Fruit fly (Drosophila melanogaster) whole organism, prepupa: Measurements from ENCODE around the gene Kmn2.

Experiments
- Blimp-1 ChIP-seq: fragments of 200-800 bp; sonication (Bioruptor generic); optimal IDR thresholded peaks from 3 replicates; lab custom pipeline; 2017; ENCODE audit warnings: missing biosample characterization, missing genetic modification characterization, mild to moderate bottlenecking, moderate library complexity, missing genetic modification reagents
- CG10669 ChIP-seq: fragments of 200-800 bp; sonication (Bioruptor generic); optimal IDR thresholded peaks from 3 replicates; lab custom pipeline; 2018; ENCODE audit warnings: missing biosample characterization, mild to moderate bottlenecking, missing genetic modification characterization, moderate library complexity
- CG11762 ChIP-seq: fragments of 200-800 bp; sonication (Bioruptor generic); optimal IDR thresholded peaks from 3 replicates; lab custom pipeline; 2016; ENCODE audit warnings: missing biosample characterization, missing genetic modification characterization; ENCODE audit not compliant: insufficient read depth
- CG15336 ChIP-seq: fragments of 200-800 bp; sonication (Bioruptor generic); IDR thresholded peaks from 2 replicates; pipeline ENCODE4 v1.3.6; 2022; ENCODE audit warnings: missing biosample characterization, missing genetic modification characterization
- CG1621 ChIP-seq: fragments of 200-800 bp; sonication (Bioruptor generic); optimal IDR thresholded peaks from 3 replicates; lab custom pipeline; 2018; ENCODE audit warnings: missing biosample characterization, mild to moderate bottlenecking, missing genetic modification characterization
- CG31627 ChIP-seq: fragments of 200-800 bp; sonication (Bioruptor generic); optimal IDR thresholded peaks from 3 replicates; lab custom pipeline; 2016; ENCODE audit warnings: missing biosample characterization, missing genetic modification characterization
- CG3919 ChIP-seq: fragments of 200-800 bp; sonication (Bioruptor generic); optimal IDR thresholded peaks from 3 replicates; lab custom pipeline; 2016; ENCODE audit warnings: missing biosample characterization, missing genetic modification characterization
- CG4318 ChIP-seq: fragments of 200-800 bp; sonication (Bioruptor generic); optimal IDR thresholded peaks from 3 replicates; lab custom pipeline; 2017; ENCODE audit warnings: missing biosample characterization, mild to moderate bottlenecking, missing genetic modification characterization
- CG6163 ChIP-seq: fragments of 200-800 bp; sonication (Bioruptor generic); IDR thresholded peaks from 3 replicates; pipeline ENCODE4 v1.3.6; 2022; ENCODE audit warnings: missing biosample characterization, missing genetic modification characterization
- CG6276 ChIP-seq: fragments of 200-800 bp; sonication (Bioruptor generic); optimal IDR thresholded peaks from 2 replicates; lab custom pipeline; 2017; ENCODE audit warnings: missing biosample characterization, mild to moderate bottlenecking, missing genetic modification characterization
- CG6808 ChIP-seq: fragments of 200-800 bp; sonication (Bioruptor generic); optimal IDR thresholded peaks from 3 replicates; lab custom pipeline; 2017; ENCODE audit warnings: missing biosample characterization, missing genetic modification characterization, mild to moderate bottlenecking, moderate library complexity, missing genetic modification reagents
- CG6854 ChIP-seq: fragments of 200-800 bp; sonication (Bioruptor generic); optimal IDR thresholded peaks from 2 replicates; lab custom pipeline; 2017; ENCODE audit warnings: missing biosample characterization, mild to moderate bottlenecking, missing genetic modification characterization
- Eip75B ChIP-seq: fragments of 200-800 bp; sonication (Bioruptor generic); optimal IDR thresholded peaks from 3 replicates; lab custom pipeline; 2016; ENCODE audit warnings: missing biosample characterization, missing genetic modification characterization
- Eip78C ChIP-seq: fragments of 200-800 bp; sonication (Bioruptor generic); peaks from one replicate; lab custom pipeline; 2016; ENCODE audit warnings: missing biosample characterization, missing genetic modification characterization
- Hr39 ChIP-seq: fragments of 200-800 bp; sonication (Bioruptor generic); optimal IDR thresholded peaks from 2 replicates; lab custom pipeline; 2016; ENCODE audit warnings: missing biosample characterization, missing genetic modification characterization
- Hr4 ChIP-seq: fragments of 200-800 bp; sonication (Bioruptor generic); optimal IDR thresholded peaks from 3 replicates; lab custom pipeline; 2016; ENCODE audit warnings: missing biosample characterization, missing genetic modification characterization
- Lpt ChIP-seq: fragments of 200-800 bp; sonication (Bioruptor generic); optimal IDR thresholded peaks from 3 replicates; lab custom pipeline; 2016; ENCODE audit warnings: missing biosample characterization, missing genetic modification characterization
- OdsH ChIP-seq: fragments of 200-800 bp; sonication (Bioruptor generic); optimal IDR thresholded peaks from 3 replicates; lab custom pipeline; 2016; ENCODE audit warnings: missing biosample characterization, missing genetic modification characterization
- Smox ChIP-seq: fragments of 200-800 bp; sonication (Bioruptor generic); optimal IDR thresholded peaks from 3 replicates; lab custom pipeline; 2016; ENCODE audit warnings: missing biosample characterization, missing genetic modification characterization
- Sox102F ChIP-seq: fragments of 200-800 bp; sonication (Bioruptor generic); optimal IDR thresholded peaks from 2 replicates; lab custom pipeline; 2016; ENCODE audit warnings: missing biosample characterization, mild to moderate bottlenecking, missing genetic modification characterization
- achi ChIP-seq: fragments of 200-800 bp; sonication (Bioruptor generic); optimal IDR thresholded peaks from 3 replicates; lab custom pipeline; 2016; ENCODE audit warnings: missing biosample characterization, missing genetic modification characterization
- acj6 ChIP-seq: fragments of 200-800 bp; sonication (Bioruptor generic); optimal IDR thresholded peaks from 3 replicates; lab custom pipeline; 2016; ENCODE audit warnings: missing biosample characterization, missing genetic modification characterization
- cyc ChIP-seq: fragments of 200-800 bp; sonication (Bioruptor generic); optimal IDR thresholded peaks from 3 replicates; lab custom pipeline; 2016; ENCODE audit warnings: missing biosample characterization, missing genetic modification characterization
- dac ChIP-seq: fragments of 200-800 bp; sonication (Bioruptor generic); optimal IDR thresholded peaks from 2 replicates; lab custom pipeline; 2017; ENCODE audit warnings: missing biosample characterization, mild to moderate bottlenecking, missing genetic modification characterization
- dsx ChIP-seq: fragments of 200-800 bp; optimal IDR thresholded peaks from 3 replicates; lab custom pipeline; 2019; ENCODE audit warnings: missing biosample characterization, mild to moderate bottlenecking, missing genetic modification characterization, moderate library complexity; ENCODE audit not compliant: poor library complexity, severe bottlenecking
- eg ChIP-seq: fragments of 200-800 bp; sonication (Bioruptor generic); IDR thresholded peaks from 3 replicates; pipeline ENCODE4 v1.3.6; 2022; ENCODE audit warnings: missing biosample characterization, missing genetic modification characterization
- esn ChIP-seq: fragments of 200-800 bp; sonication (Bioruptor generic); optimal IDR thresholded peaks from 2 replicates; lab custom pipeline; 2016; ENCODE audit warnings: missing biosample characterization, mild to moderate bottlenecking, missing genetic modification characterization, moderate library complexity
- fd59A ChIP-seq: fragments of 200-800 bp; sonication (Bioruptor generic); optimal IDR thresholded peaks from 2 replicates; lab custom pipeline; 2017; ENCODE audit warnings: missing biosample characterization, mild to moderate bottlenecking, missing genetic modification characterization, missing genetic modification reagents
- fd85E ChIP-seq: fragments of 200-800 bp; sonication (Bioruptor generic); optimal IDR thresholded peaks from 3 replicates; lab custom pipeline; 2016; ENCODE audit warnings: missing biosample characterization, missing genetic modification characterization
- fkh ChIP-seq: fragments of 200-800 bp; sonication (Bioruptor generic); optimal IDR thresholded peaks from 3 replicates; lab custom pipeline; 2017; ENCODE audit warnings: missing biosample characterization, mild to moderate bottlenecking, missing genetic modification characterization, moderate library complexity
- net ChIP-seq: fragments of 200-800 bp; sonication (Bioruptor generic); optimal IDR thresholded peaks from 3 replicates; lab custom pipeline; 2016; ENCODE audit warnings: missing biosample characterization, missing genetic modification characterization
- spab ChIP-seq: fragments of 200-800 bp; sonication (Bioruptor generic); optimal IDR thresholded peaks from 2 replicates; lab custom pipeline; 2017; ENCODE audit warnings: missing biosample characterization, mild to moderate bottlenecking, missing genetic modification characterization, missing genetic modification reagents
- ss ChIP-seq, 2 experiments: fragments of 200-800 bp; sonication (Bioruptor generic); optimal IDR thresholded peaks; 2 replicates in 1 of 2; 3 replicates in 1 of 2; lab custom pipeline; 2017 to 2018; ENCODE audit warnings: mild to moderate bottlenecking in 2 of 2, missing biosample characterization in 2 of 2, missing genetic modification characterization in 2 of 2, moderate library complexity in 1 of 2
- svp ChIP-seq: fragments of 200-800 bp; sonication (Bioruptor generic); peaks from one replicate; lab custom pipeline; 2016; ENCODE audit warnings: missing biosample characterization, missing genetic modification characterization
- vri ChIP-seq: fragments of 200-800 bp; sonication (Bioruptor generic); optimal IDR thresholded peaks from 3 replicates; lab custom pipeline; 2016; ENCODE audit warnings: missing biosample characterization, mild to moderate bottlenecking, missing genetic modification characterization

Kmn2 gene

dm6 chr3R:7967347-7967746 is 33.8 kb downstream of the Kmn2 start, which contains the start of gene dsx (continued):
- TF ChIP-seq spab (GFP tag; lab: Kevin White, UChicago): no peak
- TF ChIP-seq CG6854: no peak
- TF ChIP-seq Smox (GFP tag; lab: Kevin White, UChicago): peak; percentile 38
- TF ChIP-seq CG31627 (GFP tag; lab: Kevin White, UChicago): peak; percentile 49
- peak; percentile 5 for TF ChIP-seq acj6 (GFP tag; lab: Kevin White, UChicago)
- TF ChIP-seq cyc (GFP tag; lab: Kevin White, UChicago): peak; percentile 6
- TF ChIP-seq OdsH (GFP tag; lab: Kevin White, UChicago): peak; percentile 6
- TF ChIP-seq CG3919 (GFP tag; lab: Kevin White, UChicago): no peak
- TF ChIP-seq CG4318 (GFP tag; lab: Kevin White, UChicago): peak; percentile 52
- TF ChIP-seq fd85E: no peak
- TF ChIP-seq vri: no peak

dm6 chr3R:7966544-7967264 is 34.4 kb downstream of the Kmn2 start:
- TF ChIP-seq spab (GFP tag; lab: Kevin White, UChicago): no peak
- peak; percentile 43; the same call in 2 of the 3 replicates for TF ChIP-seq CG6163 (GFP tag; lab: Robert Waterston, UW)
- peak; percentile 100 for TF ChIP-seq dsx (GFP tag; lab: Kevin White, UChicago)
- TF ChIP-seq eg (GFP tag; lab: Robert Waterston, UW): peak; percentile 55; the same call in 2 of the 3 replicates
- peak; percentile 85 for TF ChIP-seq Blimp-1 (GFP tag; lab: Kevin White, UChicago)
- peak; percentile 87 for TF ChIP-seq svp (GFP tag; lab: Kevin White, UChicago)
- peak; percentile 82 for TF ChIP-seq CG1621 (tag; lab: Kevin White, UChicago)
- no peak for TF ChIP-seq net (GFP tag; lab: Kevin White, UChicago)
- TF ChIP-seq CG11762: no peak
- no peak for TF ChIP-seq Hr39 (GFP tag; lab: Kevin White, UChicago)
- no peak for TF ChIP-seq Sox102F (GFP tag; lab: Kevin White, UChicago)
- peak; percentile 25 for TF ChIP-seq CG15336 (GFP tag; lab: Robert Waterston, UW)
- no peak for TF ChIP-seq achi
- no peak for TF ChIP-seq CG6808 (GFP tag; lab: Kevin White, UChicago)
- TF ChIP-seq esn (GFP tag; lab: Kevin White, UChicago): no peak
- no peak for TF ChIP-seq CG10669 (GFP tag; lab: Kevin White, UChicago)
- TF ChIP-seq Lpt (GFP tag; lab: Kevin White, UChicago): peak; percentile 16
- TF ChIP-seq CG4318 (GFP tag; lab: Kevin White, UChicago): no peak
- no peak for TF ChIP-seq fd85E
- no peak for TF ChIP-seq Hr4
- TF ChIP-seq vri: peak; percentile 59
- TF ChIP-seq Eip75B (GFP tag; lab: Kevin White, UChicago): peak; percentile 28
- TF ChIP-seq acj6 (GFP tag; lab: Kevin White, UChicago): no peak
- TF ChIP-seq dac (GFP tag; lab: Kevin White, UChicago): no peak
- TF ChIP-seq Eip78C (GFP tag; lab: Kevin White, UChicago): peak; percentile 70
- TF ChIP-seq fd59A (GFP tag; lab: Kevin White, UChicago): peak; percentile 4
- TF ChIP-seq Smox (GFP tag; lab: Kevin White, UChicago): no peak
- peak; percentile 13 to 60 for TF ChIP-seq ss (GFP tag; optimal IDR thresholded peaks at IDR 0.05; lab: Kevin White, UChicago)

dm6 chr3R:7964751-7965319 is 36.3 kb downstream of the Kmn2 start:
- TF ChIP-seq dsx (GFP tag; lab: Kevin White, UChicago): peak; percentile 95
- no peak for TF ChIP-seq CG3919 (GFP tag; lab: Kevin White, UChicago)
- TF ChIP-seq fd59A (GFP tag; lab: Kevin White, UChicago): no peak
- TF ChIP-seq CG11762: no peak
- TF ChIP-seq vri: peak; percentile 30
- TF ChIP-seq svp (GFP tag; lab: Kevin White, UChicago): peak; percentile 55
- TF ChIP-seq eg (GFP tag; lab: Robert Waterston, UW): no peak
- no peak for TF ChIP-seq CG6276 (GFP tag; lab: Kevin White, UChicago)
- peak; percentile 38 for TF ChIP-seq fkh
